Worm (Caenorhabditis elegans) whole organism, L1 larva: Measurements from ENCODE around the gene nhr-149.

ENCODE experiments used
- fkh-8 ChIP-seq: sonication (generic microtip); optimal IDR thresholded peaks from 2 replicates; lab custom pipeline; 2016; ENCODE audit warnings: mild to moderate bottlenecking, missing genetic modification characterization, missing compliant biosample characterization
- fos-1 ChIP-seq: fragments of 150-350 bp; optimal IDR thresholded peaks from 2 replicates; lab custom pipeline; 2014; ENCODE audit warnings: missing biosample characterization, missing genetic modification characterization
- isw-1 ChIP-seq: fragments of 200-800 bp; sonication (Bioruptor generic); IDR thresholded peaks from 2 replicates; pipeline ENCODE4 v1.3.6; 2022; ENCODE audit warnings: missing genetic modification characterization, missing compliant biosample characterization
- lin-15B ChIP-seq: fragments of 150-350 bp; sonication (generic microtip); optimal IDR thresholded peaks from 3 replicates; lab custom pipeline; 2014; ENCODE audit warnings: missing biosample characterization, missing genetic modification characterization
- lir-3 ChIP-seq: sonication (generic microtip); optimal IDR thresholded peaks from 2 replicates; lab custom pipeline; 2016; ENCODE audit warnings: mild to moderate bottlenecking, missing genetic modification characterization, moderate library complexity, missing compliant biosample characterization; ENCODE audit not compliant: poor library complexity
- snpc-4 ChIP-seq: fragments of 150-350 bp; optimal IDR thresholded peaks from 2 replicates; lab custom pipeline; 2014; ENCODE audit warnings: missing biosample characterization, missing genetic modification characterization
- sptf-1 ChIP-seq: fragments of 150-350 bp; optimal IDR thresholded peaks from 2 replicates; lab custom pipeline; 2014; ENCODE audit warnings: missing biosample characterization, missing genetic modification characterization

ce11 chrV:7313233-7313632, 36.2 kb downstream of the nhr-149 start, which contains the start of gene srx-6:
- TF ChIP-seq fkh-8 (no peak), lir-3 (tag; lab: Kevin White, UChicago) (no peak), sptf-1 (tag; lab: Kevin White, UChicago) (no peak), snpc-4 (tag; lab: Kevin White, UChicago) (no peak), fos-1 (no peak), isw-1 (GFP tag; lab: Robert Waterston, UW) (no peak), lin-15B (tag; lab: Kevin White, UChicago) (no peak)
